Worm (Caenorhabditis elegans): ENCODE results near the gene ZK856.16.

DNA sequence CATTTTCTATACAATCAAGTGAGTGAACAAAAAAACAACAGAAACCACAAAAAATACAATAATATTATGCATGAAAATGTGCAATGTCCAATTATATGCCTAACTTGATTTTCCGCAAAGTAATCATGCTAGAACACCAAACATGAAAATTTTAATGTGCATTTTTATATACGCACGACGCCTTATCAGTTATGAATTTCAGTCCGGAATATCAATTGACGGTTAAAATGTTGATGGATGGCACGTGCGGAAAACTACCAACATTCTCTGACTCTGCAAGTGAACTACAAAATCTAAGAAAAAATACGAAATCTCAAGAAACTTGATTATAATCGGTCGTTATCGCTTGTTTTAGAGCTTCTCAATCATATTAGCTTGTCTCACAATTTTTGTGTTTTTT is 45.4 kb downstream of the ZK856.16 start:
- TF ChIP-seq ztf-11 (tag; optimal IDR thresholded peaks at IDR 0.05) = no peak
- no peak for TF ChIP-seq nhr-25 (tag; optimal IDR thresholded peaks at IDR 0.05)
- TF ChIP-seq nhr-77 (tag; optimal IDR thresholded peaks at IDR 0.05) = no peak
- no peak for TF ChIP-seq unc-55 (GFP tag; optimal IDR thresholded peaks at IDR 0.05)
- no peak for TF ChIP-seq snpc-4 (tag; optimal IDR thresholded peaks at IDR 0.05)
- no peak for TF ChIP-seq ama-1 (optimal IDR thresholded peaks at IDR 0.05)
- TF ChIP-seq blmp-1 (tag; optimal IDR thresholded peaks at IDR 0.05; ENCODE audit: insufficient read depth) = no peak
- TF ChIP-seq lin-13 (GFP tag; optimal IDR thresholded peaks at IDR 0.05) = no peak
- no peak for TF ChIP-seq nhr-12 (tag; optimal IDR thresholded peaks at IDR 0.05)

All from whole organism, L2 larva.